Worm (Caenorhabditis elegans) whole organism, early embryonic: ENCODE results near the gene fbxa-35.
"Not testable (repeated sequence)": the region's sequence is repeated elsewhere in the genome, so short reads cannot be mapped to it uniquely, and the experiment has no call there.

Experiments
- B0310.2 ChIP-seq: sonication (generic microtip); optimal IDR thresholded peaks from 2 replicates; lab custom pipeline; 2016; ENCODE audit warnings: mild to moderate bottlenecking, missing genetic modification characterization, missing compliant biosample characterization
- F13C5.2 ChIP-seq: sonication (generic microtip); optimal IDR thresholded peaks from 2 replicates; lab custom pipeline; 2017; ENCODE audit warnings: mild to moderate bottlenecking, missing genetic modification characterization, inconsistent platforms, missing compliant biosample characterization
- aly-1 ChIP-seq: sonication (generic microtip); optimal IDR thresholded peaks from 2 replicates; lab custom pipeline; 2016; ENCODE audit warnings: missing genetic modification characterization, missing compliant biosample characterization
- ama-1 ChIP-seq: fragments of 150-350 bp; optimal IDR thresholded peaks from 2 replicates; lab custom pipeline; 2014
- ceh-13 ChIP-seq: fragments of 200-800 bp; sonication (Bioruptor generic); optimal IDR thresholded peaks from 2 replicates; lab custom pipeline; 2018; ENCODE audit warnings: mild to moderate bottlenecking, missing genetic modification characterization, missing compliant biosample characterization
- ceh-36 ChIP-seq: sonication (generic microtip); optimal IDR thresholded peaks from 2 replicates; lab custom pipeline; 2016; ENCODE audit warnings: missing genetic modification characterization, inconsistent platforms, missing compliant biosample characterization
- ets-7 ChIP-seq: sonication (generic microtip); optimal IDR thresholded peaks from 2 replicates; lab custom pipeline; 2016; ENCODE audit warnings: missing genotype, missing genetic modification characterization, missing compliant biosample characterization
- flt-1 ChIP-seq: fragments of 200-800 bp; sonication (Bioruptor generic); IDR thresholded peaks from 2 replicates; pipeline ENCODE4 v1.3.6; 2022; ENCODE audit warnings: missing genetic modification characterization, missing compliant biosample characterization
- hmbx-1 ChIP-seq: sonication (generic microtip); optimal IDR thresholded peaks from 2 replicates; lab custom pipeline; 2016; ENCODE audit warnings: mild to moderate bottlenecking, missing genetic modification characterization, missing compliant biosample characterization
- hmg-4 ChIP-seq: fragments of 200-800 bp; sonication (Bioruptor generic); optimal IDR thresholded peaks from 2 replicates; lab custom pipeline; 2018; ENCODE audit warnings: mild to moderate bottlenecking, missing genetic modification characterization, missing compliant biosample characterization
- hnd-1 ChIP-seq: sonication (generic microtip); optimal IDR thresholded peaks from 2 replicates; lab custom pipeline; 2016; ENCODE audit warnings: missing genetic modification characterization, missing compliant biosample characterization
- pes-1 ChIP-seq: fragments of 200-800 bp; sonication (Bioruptor generic); IDR thresholded peaks from 2 replicates; pipeline ENCODE4 v1.3.6; 2022; ENCODE audit warnings: missing genetic modification reagents, missing genetic modification characterization, missing compliant biosample characterization
- scrt-1 ChIP-seq: fragments of 200-800 bp; sonication (Bioruptor generic); IDR thresholded peaks from 2 replicates; pipeline ENCODE4 v1.3.6; 2022; ENCODE audit warnings: missing genetic modification characterization, missing compliant biosample characterization
- sea-1 ChIP-seq: fragments of 200-800 bp; sonication (Bioruptor generic); conservative IDR thresholded peaks from 2 replicates; pipeline ENCODE4 v1.3.6; 2022; ENCODE audit warnings: missing genetic modification characterization, missing compliant biosample characterization
- tbx-11 ChIP-seq: fragments of 200-800 bp; sonication (Bioruptor generic); IDR thresholded peaks from 2 replicates; pipeline ENCODE4 v1.3.6; 2022; ENCODE audit warnings: missing genetic modification characterization, missing compliant biosample characterization
- tbx-37 ChIP-seq: fragments of 200-800 bp; sonication (Bioruptor generic); conservative IDR thresholded peaks from 2 replicates; pipeline ENCODE4 v1.3.6; 2022; ENCODE audit warnings: missing genetic modification reagents, missing genetic modification characterization, missing compliant biosample characterization
- tra-4 ChIP-seq: sonication (generic microtip); optimal IDR thresholded peaks from 2 replicates; lab custom pipeline; 2017; ENCODE audit warnings: missing genetic modification characterization, missing compliant biosample characterization

Gene fbxa-35

DNA sequence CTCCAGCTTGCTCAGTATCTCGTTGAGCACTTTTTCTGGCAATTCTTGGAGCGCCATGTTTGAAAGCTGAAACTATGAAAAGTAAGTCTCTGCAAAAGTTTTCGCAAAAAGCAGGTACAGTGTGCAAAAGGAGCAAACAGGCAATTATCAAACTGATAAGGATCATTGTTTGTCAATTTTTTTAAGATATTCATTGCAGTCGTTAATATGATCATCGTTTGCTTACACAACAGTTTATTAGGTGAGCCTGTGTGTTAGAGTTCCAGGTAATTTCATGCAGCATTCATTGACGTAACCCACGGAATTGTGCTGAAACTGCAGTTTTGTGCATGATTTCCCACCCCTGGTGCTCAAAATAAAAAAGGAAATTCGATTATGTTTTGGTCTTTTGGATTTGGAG, 28.7 kb upstream of the fbxa-35 start, which contains the start of gene fbxa-151:
Gene fbxa-151, minus strand, starts transcription at position 101 of the 400 bp plus-strand sequence.
- not testable (repeated sequence) for TF ChIP-seq pes-1 (GFP tag; lab: Robert Waterston, UW); ceh-36 (tag; lab: Kevin White, UChicago); F13C5.2

ce11 chrIII:1269156-1269555, 26.3 kb upstream of the fbxa-35 start, which contains the start of gene fbxa-32:
Gene fbxa-32 (minus strand): TSS chrIII:1269256.
- TF ChIP-seq sea-1 (GFP tag; lab: Robert Waterston, UW) = no peak
- no peak for TF ChIP-seq tbx-37 (GFP tag; lab: Robert Waterston, UW)
- TF ChIP-seq B0310.2 = no peak
- TF ChIP-seq scrt-1 (GFP tag; lab: Robert Waterston, UW) = no peak
- no peak for TF ChIP-seq pes-1 (GFP tag; lab: Robert Waterston, UW)
- TF ChIP-seq ama-1 = no peak
- no peak for TF ChIP-seq hmg-4
- TF ChIP-seq hnd-1 (tag; lab: Kevin White, UChicago) = no peak
- TF ChIP-seq tbx-11 (GFP tag; lab: Robert Waterston, UW) = no peak

DNA sequence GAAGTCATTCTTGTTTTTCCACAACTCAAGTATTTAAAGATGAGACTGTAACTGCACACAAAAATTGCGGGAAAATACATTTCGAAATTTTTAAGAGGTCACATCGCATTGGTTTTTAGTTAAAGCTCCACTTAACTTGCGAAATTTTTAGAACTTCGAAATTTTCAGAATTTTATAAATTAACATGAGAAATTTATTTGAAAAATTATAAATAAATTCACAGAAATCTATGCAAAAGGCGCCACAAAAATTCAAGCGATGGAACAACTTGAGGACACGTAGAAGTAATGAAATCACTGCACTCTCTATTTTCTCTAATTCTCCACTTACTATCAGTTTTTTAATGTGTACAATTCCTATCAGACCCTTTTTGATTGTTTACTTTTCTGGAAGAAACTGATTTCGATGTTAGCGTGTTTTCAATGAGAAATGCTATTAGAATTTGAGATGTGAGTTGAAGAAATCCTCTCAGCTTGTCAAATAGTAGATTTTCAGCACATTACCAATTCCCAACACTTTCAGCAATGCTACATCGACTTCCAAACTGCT, 24.0 kb upstream of the fbxa-35 start, which contains the start of gene fbxa-31:
Gene fbxa-31, minus strand, starts transcription at position 51 of the 549 bp plus-strand sequence.
- TF ChIP-seq ceh-36 (tag; lab: Kevin White, UChicago) = no peak
- no peak for TF ChIP-seq flt-1 (GFP tag; lab: Robert Waterston, UW)
- no peak for TF ChIP-seq pes-1 (GFP tag; lab: Robert Waterston, UW)
- no peak for TF ChIP-seq hmg-4
- TF ChIP-seq tbx-11 (GFP tag; lab: Robert Waterston, UW) = no peak
- no peak for TF ChIP-seq aly-1 (tag; lab: Kevin White, UChicago)
- TF ChIP-seq ama-1 = no peak

DNA sequence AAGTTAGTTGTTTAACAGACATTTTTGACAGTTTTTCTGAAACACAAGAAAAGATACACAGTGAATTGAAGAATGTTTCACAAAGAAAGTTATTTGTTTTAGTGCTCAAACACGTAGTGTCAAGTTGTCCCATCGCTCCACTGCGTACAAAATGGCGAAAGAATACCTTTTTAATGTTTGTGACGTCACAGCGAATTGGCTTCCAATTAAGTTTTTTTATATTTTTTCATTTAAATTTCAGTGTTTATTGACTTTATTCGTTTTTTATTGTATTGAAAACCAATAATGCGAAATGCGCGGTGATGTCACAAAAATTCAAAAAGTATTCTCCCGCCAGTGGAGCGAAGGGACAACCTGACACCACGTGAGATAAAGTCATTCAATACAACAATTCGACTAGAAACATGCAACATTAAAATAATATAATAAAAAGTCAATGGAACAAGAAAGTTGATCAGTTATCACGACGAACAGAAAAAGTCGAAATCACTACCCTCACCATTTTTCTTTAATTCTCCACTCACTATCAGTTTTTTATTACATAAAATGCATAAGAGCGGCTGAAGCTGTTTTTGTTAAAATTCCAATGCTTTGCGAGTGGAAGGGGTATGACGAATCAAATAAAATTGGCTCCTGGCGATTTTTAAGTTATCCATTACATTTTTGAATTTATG, 21.7 kb upstream of the fbxa-35 start, which contains the start of gene fbxa-29:
Gene fbxa-29, minus strand, starts transcription at position 51 of the 674 bp plus-strand sequence.
- no peak for TF ChIP-seq hnd-1 (tag; lab: Kevin White, UChicago)
- TF ChIP-seq hmbx-1 (tag; lab: Kevin White, UChicago) = no peak
- no peak for TF ChIP-seq scrt-1 (GFP tag; lab: Robert Waterston, UW)
- no peak for TF ChIP-seq tbx-11 (GFP tag; lab: Robert Waterston, UW)

DNA sequence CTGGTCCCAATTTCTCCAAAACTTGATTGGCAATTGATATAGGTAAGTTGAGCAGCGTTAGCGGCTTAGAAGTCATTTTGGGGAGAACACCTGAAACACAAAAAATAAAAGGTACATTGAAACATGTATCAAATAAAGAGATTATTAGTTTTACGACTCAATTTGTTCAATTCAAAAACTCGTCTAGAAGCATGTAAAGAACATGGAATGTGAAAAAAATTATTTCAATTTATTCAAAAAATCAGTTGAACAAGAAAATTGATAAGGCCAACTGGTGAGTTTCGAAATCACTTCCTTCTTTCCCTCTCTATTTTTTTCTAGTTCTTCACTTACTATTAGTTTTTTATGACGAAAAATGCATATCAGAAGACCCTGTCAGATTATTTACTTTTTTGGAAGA, 20.0 kb upstream of the fbxa-35 start, which contains the start of gene fbxa-30:
Gene fbxa-30, minus strand, starts transcription at position 101 of the 400 bp plus-strand sequence.
- TF ChIP-seq ama-1 = no peak

ce11 chrIII:1279197-1279596, 16.3 kb upstream of the fbxa-35 start:
- no peak for TF ChIP-seq ceh-36 (tag; lab: Kevin White, UChicago)

DNA sequence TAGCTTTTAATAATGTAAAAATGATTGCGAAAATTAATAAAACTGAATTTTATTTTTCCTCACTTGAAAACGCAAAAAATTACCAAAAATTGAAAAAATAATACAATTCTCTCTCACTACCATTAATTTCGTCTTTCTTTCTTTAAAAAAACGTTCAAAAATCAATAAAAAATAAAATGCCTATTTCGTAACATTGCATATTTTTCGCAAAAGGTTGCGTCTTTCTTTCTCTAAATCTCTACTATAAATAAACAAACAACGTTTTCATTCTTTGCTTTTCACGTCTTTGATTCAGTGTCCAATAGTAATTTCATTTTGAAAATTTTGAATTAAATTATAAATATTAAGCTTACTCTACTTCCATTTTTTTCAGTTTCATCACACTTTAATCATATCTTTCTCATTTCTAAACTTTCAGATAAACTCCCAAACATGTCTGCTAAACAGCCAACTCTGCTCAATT, 10.9 kb upstream of the fbxa-35 start, which contains the start of gene fbxa-37:
Gene fbxa-37, plus strand, starts transcription at position 413 of the 463 bp plus-strand sequence.
- no peak for TF ChIP-seq ceh-36 (tag; lab: Kevin White, UChicago)
- no peak for TF ChIP-seq sea-1 (GFP tag; lab: Robert Waterston, UW)
- TF ChIP-seq hmbx-1 (tag; lab: Kevin White, UChicago) = no peak
- TF ChIP-seq F13C5.2 = no peak
- no peak for TF ChIP-seq ama-1
- TF ChIP-seq hmg-4 = no peak
- no peak for TF ChIP-seq ceh-13 (GFP tag; lab: Kevin White, UChicago)
- TF ChIP-seq tra-4 (tag; lab: Kevin White, UChicago) = no peak
- TF ChIP-seq B0310.2 = no peak
- no peak for TF ChIP-seq tbx-37 (GFP tag; lab: Robert Waterston, UW)

DNA sequence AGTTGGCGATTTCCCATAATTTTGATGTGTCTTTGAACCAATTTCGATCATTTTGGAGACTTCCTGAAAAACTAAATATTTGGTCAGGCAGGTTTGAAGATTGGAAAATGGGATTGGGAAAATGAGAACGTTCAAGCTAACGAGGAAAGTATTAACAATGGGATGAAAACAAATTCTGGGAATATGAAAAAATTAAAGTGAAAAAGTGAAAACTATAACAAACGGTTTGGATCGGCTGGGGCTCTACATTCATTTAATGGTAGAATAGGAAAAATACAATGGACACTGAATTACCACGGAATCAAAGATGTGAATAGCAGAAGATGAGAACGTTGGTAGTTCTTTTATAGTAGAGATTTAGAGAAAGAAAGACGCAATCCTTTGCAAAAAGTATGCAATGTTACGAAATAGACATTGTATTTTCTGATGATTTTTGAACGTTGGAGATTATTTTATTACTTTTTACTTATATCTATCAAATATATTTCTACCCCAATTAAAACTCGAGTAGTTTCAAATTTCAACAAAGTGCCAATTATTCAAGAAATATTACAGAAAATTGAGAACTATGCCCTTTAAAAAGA, 6.9 kb upstream of the fbxa-35 start, which contains the start of gene fbxa-50:
Gene fbxa-50, minus strand, starts transcription at position 51 of the 584 bp plus-strand sequence.
- TF ChIP-seq B0310.2 (no peak), flt-1 (GFP tag; lab: Robert Waterston, UW) (no peak), hmbx-1 (tag; lab: Kevin White, UChicago) (no peak), sea-1 (GFP tag; lab: Robert Waterston, UW) (no peak), aly-1 (tag; lab: Kevin White, UChicago) (no peak), ceh-13 (GFP tag; lab: Kevin White, UChicago) (no peak), F13C5.2 (no peak), tbx-11 (GFP tag; lab: Robert Waterston, UW) (no peak), ets-7 (tag; lab: Kevin White, UChicago) (no peak), tra-4 (tag; lab: Kevin White, UChicago) (no peak), hmg-4 (no peak), tbx-37 (GFP tag; lab: Robert Waterston, UW) (no peak), ceh-36 (tag; lab: Kevin White, UChicago) (no peak), pes-1 (GFP tag; lab: Robert Waterston, UW) (no peak), hnd-1 (tag; lab: Kevin White, UChicago) (no peak), scrt-1 (GFP tag; lab: Robert Waterston, UW) (no peak)
